Worm (Caenorhabditis elegans): ENCODE results near the gene mtm-6.

ce11 chrIII:13339672-13340071 lies 7.2 kb upstream of the mtm-6 start, which contains the start of gene F53A2.3:
- TF ChIP-seq ztf-4 (tag; optimal IDR thresholded peaks at IDR 0.05) = no peak
- TF ChIP-seq unc-62 (GFP tag; optimal IDR thresholded peaks at IDR 0.05) = no peak
- TF ChIP-seq ZK546.5 (tag; optimal IDR thresholded peaks at IDR 0.05) = no peak
- no peak for TF ChIP-seq aly-2 (tag; optimal IDR thresholded peaks at IDR 0.05)
- no peak for TF ChIP-seq lin-39 (tag; optimal IDR thresholded peaks at IDR 0.05)
- TF ChIP-seq crh-2 (tag; optimal IDR thresholded peaks at IDR 0.05) = no peak
- TF ChIP-seq nhr-11 (tag; optimal IDR thresholded peaks at IDR 0.05) = no peak
- TF ChIP-seq F13H6.1 (tag; optimal IDR thresholded peaks at IDR 0.05) = no peak
- no peak for TF ChIP-seq fos-1 (tag; optimal IDR thresholded peaks at IDR 0.05)
- no peak for TF ChIP-seq elt-1 (tag; optimal IDR thresholded peaks at IDR 0.05)
- TF ChIP-seq snpc-4 (tag; optimal IDR thresholded peaks at IDR 0.05) = no peak
- no peak for TF ChIP-seq ceh-82 (tag; optimal IDR thresholded peaks at IDR 0.05)
- TF ChIP-seq dmd-4 (tag; optimal IDR thresholded peaks at IDR 0.05) = no peak
- TF ChIP-seq zag-1 (tag; optimal IDR thresholded peaks at IDR 0.05) = no peak
